Fruit fly (Drosophila melanogaster) whole organism, embryonic: ENCODE measurements around the gene EloB.

ENCODE experiments used
- ATbp ChIP-seq: fragments of 200-800 bp; sonication (Bioruptor generic); optimal IDR thresholded peaks from 2 replicates; lab custom pipeline; 2017; ENCODE audit warnings: missing biosample characterization, mild to moderate bottlenecking, missing genetic modification characterization, missing genetic modification reagents
- Atf3 ChIP-seq: fragments of 200-800 bp; sonication (Bioruptor generic); optimal IDR thresholded peaks from 3 replicates; lab custom pipeline; 2016; ENCODE audit warnings: missing biosample characterization, missing genetic modification characterization
- Awh ChIP-seq: fragments of 200-800 bp; sonication (Bioruptor generic); IDR thresholded peaks from 2 replicates; pipeline ENCODE4, ENCODE4 v1.3.6; 2022; ENCODE audit warnings: missing biosample characterization, missing genetic modification characterization
- CG10209 ChIP-seq: fragments of 200-800 bp; sonication (Bioruptor generic); optimal IDR thresholded peaks from 3 replicates; lab custom pipeline; 2017; ENCODE audit warnings: missing biosample characterization, mild to moderate bottlenecking, missing genetic modification characterization, missing genetic modification reagents
- CG10462 ChIP-seq: fragments of 200-800 bp; sonication (Bioruptor generic); optimal IDR thresholded peaks from 2 replicates; lab custom pipeline; 2016; ENCODE audit warnings: missing biosample characterization, missing genetic modification characterization
- CG11085 ChIP-seq: fragments of 200-800 bp; sonication (Bioruptor generic); IDR thresholded peaks from 2 replicates; pipeline ENCODE4 v1.3.6; 2022; ENCODE audit warnings: missing biosample characterization, missing genetic modification characterization
- CG12391 ChIP-seq: fragments of 200-800 bp; sonication (Bioruptor generic); optimal IDR thresholded peaks from 3 replicates; lab custom pipeline; 2018; ENCODE audit warnings: missing biosample characterization, mild to moderate bottlenecking, missing genetic modification characterization, moderate library complexity
- CG13287 ChIP-seq: fragments of 200-800 bp; sonication (Bioruptor generic); IDR thresholded peaks from 2 replicates; pipeline ENCODE4 v1.3.6; 2022; ENCODE audit warnings: missing biosample characterization, missing genetic modification characterization; ENCODE audit not compliant: partially characterized antibody
- CG1602 ChIP-seq: fragments of 200-800 bp; sonication (Bioruptor generic); optimal IDR thresholded peaks from 3 replicates; lab custom pipeline; 2016; ENCODE audit warnings: missing biosample characterization, missing genetic modification characterization
- CG2120 ChIP-seq: fragments of 200-800 bp; sonication (Bioruptor generic); optimal IDR thresholded peaks from 3 replicates; lab custom pipeline; 2016; ENCODE audit warnings: missing biosample characterization, missing genetic modification characterization
- CG2712 ChIP-seq: fragments of 200-800 bp; optimal IDR thresholded peaks from 3 replicates; lab custom pipeline; 2019; ENCODE audit warnings: missing biosample characterization, mild to moderate bottlenecking, missing genetic modification characterization, moderate library complexity
- CG2875 ChIP-seq: fragments of 200-800 bp; sonication (Bioruptor generic); optimal IDR thresholded peaks from 2 replicates; lab custom pipeline; 2017; ENCODE audit warnings: missing biosample characterization, mild to moderate bottlenecking, missing genetic modification characterization, missing genetic modification reagents
- CG3407 ChIP-seq: fragments of 200-800 bp; sonication (Bioruptor generic); optimal IDR thresholded peaks from 2 replicates; lab custom pipeline; 2018; ENCODE audit warnings: missing biosample characterization, mild to moderate bottlenecking, missing genetic modification characterization
- CG4282 ChIP-seq: fragments of 200-800 bp; sonication (Bioruptor generic); optimal IDR thresholded peaks from 2 replicates; lab custom pipeline; 2016; ENCODE audit warnings: missing biosample characterization, missing genetic modification characterization
- CG8944 ChIP-seq: fragments of 200-800 bp; sonication (Bioruptor generic); optimal IDR thresholded peaks from 3 replicates; lab custom pipeline; 2016; ENCODE audit warnings: missing biosample characterization, missing genetic modification characterization
- CG9609 ChIP-seq: fragments of 200-800 bp; sonication (Bioruptor generic); optimal IDR thresholded peaks from 3 replicates; lab custom pipeline; 2016; ENCODE audit warnings: missing biosample characterization, missing genetic modification characterization
- Chrac-16 ChIP-seq: fragments of 200-800 bp; sonication (Bioruptor generic); optimal IDR thresholded peaks from 3 replicates; lab custom pipeline; 2016; ENCODE audit warnings: missing biosample characterization, missing genetic modification characterization
- Dip3 ChIP-seq: fragments of 200-800 bp; sonication (Bioruptor generic); optimal IDR thresholded peaks from 3 replicates; lab custom pipeline; 2016; ENCODE audit warnings: missing biosample characterization, missing genetic modification characterization
- MTF-1 ChIP-seq: fragments of 200-800 bp; sonication (Bioruptor generic); optimal IDR thresholded peaks from 2 replicates; lab custom pipeline; 2018; ENCODE audit warnings: missing biosample characterization, mild to moderate bottlenecking, missing genetic modification characterization, borderline replicate concordance
- Nf-YC ChIP-seq: fragments of 200-800 bp; optimal IDR thresholded peaks from 3 replicates; lab custom pipeline; 2019; ENCODE audit warnings: missing biosample characterization, mild to moderate bottlenecking, missing genetic modification characterization, moderate library complexity
- Six4 ChIP-seq: fragments of 200-800 bp; sonication (Bioruptor generic); optimal IDR thresholded peaks from 2 replicates; lab custom pipeline; 2016; ENCODE audit warnings: missing biosample characterization, missing genetic modification characterization
- Vsx1 ChIP-seq: fragments of 200-800 bp; sonication (Bioruptor generic); optimal IDR thresholded peaks from 2 replicates; lab custom pipeline; 2017; ENCODE audit warnings: missing biosample characterization, mild to moderate bottlenecking, missing genetic modification characterization, missing genetic modification reagents
- Xrp1 ChIP-seq: fragments of 200-800 bp; sonication (Bioruptor generic); IDR thresholded peaks from 2 replicates; pipeline ENCODE4 v1.3.6; 2022; ENCODE audit warnings: missing biosample characterization, missing genetic modification characterization
- ato ChIP-seq: fragments of 200-800 bp; sonication (Bioruptor generic); IDR thresholded peaks from 2 replicates; pipeline ENCODE4 v1.3.6; 2022; ENCODE audit warnings: missing biosample characterization, missing genetic modification characterization; ENCODE audit not compliant: partially characterized antibody
- danr ChIP-seq: fragments of 200-800 bp; sonication (Bioruptor generic); IDR thresholded peaks from 2 replicates; pipeline ENCODE4 v1.3.6; 2022; ENCODE audit warnings: missing biosample characterization, missing genetic modification characterization
- dmrt99B ChIP-seq: fragments of 200-800 bp; sonication (Bioruptor generic); optimal IDR thresholded peaks from 2 replicates; lab custom pipeline; 2018; ENCODE audit warnings: missing biosample characterization, mild to moderate bottlenecking, missing genetic modification characterization, moderate library complexity
- eyg ChIP-seq: fragments of 200-800 bp; sonication (Bioruptor generic); optimal IDR thresholded peaks from 3 replicates; lab custom pipeline; 2016; ENCODE audit warnings: missing biosample characterization, missing genetic modification characterization
- fu2 ChIP-seq: fragments of 200-800 bp; sonication (Bioruptor generic); optimal IDR thresholded peaks from 2 replicates; lab custom pipeline; 2016; ENCODE audit warnings: missing biosample characterization, missing genetic modification characterization
- insv ChIP-seq, 2 experiments: fragments of 200-800 bp; sonication (Bioruptor generic); optimal IDR thresholded peaks; 3 replicates each; lab custom pipeline; 2016 to 2018; ENCODE audit warnings: missing biosample characterization in 2 of 2, missing genetic modification characterization in 2 of 2
- lov ChIP-seq, 2 experiments: fragments of 200-800 bp in 1 of 2; fragments of >200 bp in 1 of 2; sonication (Bioruptor generic) in 1 of 2; IDR thresholded peaks in 1 of 2; optimal IDR thresholded peaks in 1 of 2; 2 replicates in 1 of 2; 3 replicates in 1 of 2; pipeline versions ENCODE4 v1.3.6 to Lab custom; 2017 to 2022; ENCODE audit warnings: missing biosample characterization in 1 of 2, missing genetic modification characterization in 1 of 2
- nerfin-1 ChIP-seq: fragments of 200-800 bp; sonication (Bioruptor generic); optimal IDR thresholded peaks from 3 replicates; lab custom pipeline; 2019; ENCODE audit warnings: missing biosample characterization, mild to moderate bottlenecking, missing genetic modification characterization, moderate library complexity
- nerfin-2 ChIP-seq: fragments of 200-800 bp; sonication (Bioruptor generic); IDR thresholded peaks from 2 replicates; pipeline ENCODE4 v1.3.6; 2022; ENCODE audit warnings: missing biosample characterization, missing genetic modification characterization; ENCODE audit not compliant: partially characterized antibody
- p53 ChIP-seq: fragments of 200-800 bp; sonication (Bioruptor generic); optimal IDR thresholded peaks from 2 replicates; lab custom pipeline; 2016; ENCODE audit warnings: missing biosample characterization, missing genetic modification characterization
- prd ChIP-seq, 3 experiments: fragments of >200 bp in 2 of 3; fragments of 200-800 bp in 1 of 3; sonication (Bioruptor generic) in 1 of 3; optimal IDR thresholded peaks in 2 of 3; IDR thresholded peaks in 1 of 3; 2 replicates in 2 of 3; 3 replicates in 1 of 3; pipeline versions ENCODE4 v1.3.6 to Lab custom; 2017 to 2022; ENCODE audit warnings: missing biosample characterization in 1 of 3, missing genetic modification characterization in 1 of 3
- pzg ChIP-seq: fragments of 200-800 bp; sonication (Bioruptor generic); optimal IDR thresholded peaks from 3 replicates; lab custom pipeline; 2018; ENCODE audit warnings: missing biosample characterization, mild to moderate bottlenecking, missing genetic modification characterization, moderate library complexity
- ranshi ChIP-seq: fragments of 200-800 bp; sonication (Bioruptor generic); IDR thresholded peaks from 2 replicates; pipeline ENCODE4 v1.3.6; 2022; ENCODE audit warnings: missing biosample characterization, missing genetic modification characterization
- repo ChIP-seq: fragments of 200-800 bp; sonication (Bioruptor generic); optimal IDR thresholded peaks from 2 replicates; lab custom pipeline; 2016; ENCODE audit warnings: missing biosample characterization, missing genetic modification characterization
- sqz ChIP-seq: fragments of 200-800 bp; sonication (Bioruptor generic); optimal IDR thresholded peaks from 3 replicates; lab custom pipeline; 2018; ENCODE audit warnings: missing biosample characterization, mild to moderate bottlenecking, missing genetic modification characterization
- stwl ChIP-seq: fragments of 200-800 bp; sonication (Bioruptor generic); optimal IDR thresholded peaks from 3 replicates; lab custom pipeline; 2018; ENCODE audit warnings: missing biosample characterization, mild to moderate bottlenecking, missing genetic modification characterization, moderate library complexity
- tgo ChIP-seq: fragments of 200-800 bp; sonication (Bioruptor generic); IDR thresholded peaks from 3 replicates; pipeline ENCODE4 v1.3.6; 2022; ENCODE audit warnings: missing biosample characterization, missing genetic modification characterization
- tin ChIP-seq: fragments of 200-800 bp; sonication (Bioruptor generic); optimal IDR thresholded peaks from 3 replicates; lab custom pipeline; 2016; ENCODE audit warnings: missing biosample characterization, missing genetic modification characterization
- tio ChIP-seq: fragments of 200-800 bp; sonication (Bioruptor generic); optimal IDR thresholded peaks from 2 replicates; lab custom pipeline; 2017; ENCODE audit warnings: missing biosample characterization, missing genetic modification characterization, inconsistent platforms
- vfl ChIP-seq: fragments of 200-800 bp; sonication (Bioruptor generic); optimal IDR thresholded peaks from 2 replicates; lab custom pipeline; 2016; ENCODE audit warnings: missing biosample characterization, missing genetic modification characterization
- yki ChIP-seq: fragments of >200 bp; optimal IDR thresholded peaks from 3 replicates; lab custom pipeline; 2018
- z ChIP-seq: fragments of 200-800 bp; sonication (Bioruptor generic); IDR thresholded peaks from 3 replicates; pipeline ENCODE4 v1.3.6; 2022; ENCODE audit warnings: missing biosample characterization, missing genetic modification characterization
- zen ChIP-seq: fragments of 200-800 bp; sonication (Bioruptor generic); optimal IDR thresholded peaks from 3 replicates; lab custom pipeline; 2018; ENCODE audit warnings: missing biosample characterization, mild to moderate bottlenecking, missing genetic modification characterization, moderate library complexity
- zf30C ChIP-seq: fragments of 200-800 bp; sonication (Bioruptor generic); optimal IDR thresholded peaks from 3 replicates; lab custom pipeline; 2018; ENCODE audit warnings: missing biosample characterization, mild to moderate bottlenecking, missing genetic modification characterization

The EloB gene

DNA sequence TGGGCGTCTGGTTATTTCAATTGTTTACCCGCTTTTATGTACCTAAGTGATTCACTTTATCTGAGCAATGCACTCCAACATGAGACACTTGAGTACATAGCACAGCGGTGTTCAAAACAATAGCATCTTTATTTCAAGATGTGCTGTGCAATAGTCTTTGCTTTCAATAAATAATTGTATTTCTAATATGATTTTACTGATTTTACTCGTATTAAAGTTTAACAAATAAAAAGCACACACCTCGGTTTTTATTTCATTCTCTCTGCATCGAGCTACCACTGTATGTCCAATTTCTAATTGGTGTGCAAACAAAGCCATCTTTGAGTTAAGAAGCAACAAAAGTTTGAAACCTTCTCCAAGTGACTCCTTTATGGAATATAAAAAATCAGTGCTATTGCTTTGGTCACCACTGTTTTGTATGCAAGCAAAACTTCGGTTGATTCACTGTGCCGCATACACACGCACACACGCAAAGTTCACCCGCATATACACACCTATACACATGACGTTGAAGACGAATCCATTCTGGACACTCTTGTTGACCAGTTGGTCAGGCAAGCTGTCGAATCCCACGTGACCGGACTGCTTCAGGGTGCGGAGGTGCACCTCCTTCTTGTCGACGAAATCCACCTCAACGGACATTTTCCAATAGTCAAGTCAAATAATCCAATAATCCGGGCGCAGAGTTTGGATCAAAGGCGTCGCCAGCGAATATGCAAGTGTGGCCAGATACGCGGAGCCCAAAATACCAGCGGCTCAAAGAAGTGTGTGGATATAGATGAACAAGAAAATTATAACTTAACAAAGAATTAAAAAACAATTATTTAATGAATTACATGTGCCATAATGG is 8.2 kb upstream of the EloB start, which contains the start of gene Septin2 (continued):
- TF ChIP-seq CG2712 (tag; lab: Kevin White, UChicago) (peak; percentile 84), nerfin-1 (tag; lab: Kevin White, UChicago) (peak; percentile 77), CG10209 (GFP tag; lab: Kevin White, UChicago) (peak; percentile 83), insv (GFP tag; optimal IDR thresholded peaks at IDR 0.05; lab: Kevin White, UChicago) (peak in 1 of 2 experiments; percentile 21), dmrt99B (tag; lab: Kevin White, UChicago) (peak; percentile 91), tgo (GFP tag; lab: Robert Waterston, UW) (peak; percentile 63; the same call in 2 of the 3 replicates), sqz (GFP tag; lab: Kevin White, UChicago) (no peak), ATbp (GFP tag; lab: Kevin White, UChicago) (peak; percentile 86), p53 (GFP tag; lab: Kevin White, UChicago) (no peak), repo (GFP tag; lab: Kevin White, UChicago) (peak; percentile 54), yki (lab: Kevin White, UChicago) (no peak), CG4282 (GFP tag; lab: Kevin White, UChicago) (no peak), Nf-YC (tag; lab: Kevin White, UChicago) (peak; percentile 35), CG11085 (GFP tag; lab: Robert Waterston, UW) (no peak), Dip3 (GFP tag; lab: Kevin White, UChicago) (peak; percentile 14), prd (optimal IDR thresholded peaks at IDR 0.05; lab: Kevin White, UChicago) (no peak), prd (GFP tag; IDR thresholded peaks at IDR 0.05; lab: Robert Waterston, UW) (peak; percentile 72), tio (GFP tag; lab: Kevin White, UChicago) (peak; percentile 88), ranshi (GFP tag; lab: Robert Waterston, UW) (peak; percentile 47; the same call in 1 of the 2 replicates), stwl (tag; lab: Kevin White, UChicago) (no peak), Chrac-16 (GFP tag; lab: Kevin White, UChicago) (peak; percentile 71), lov (optimal IDR thresholded peaks at IDR 0.05; lab: Kevin White, UChicago) (no peak), lov (GFP tag; IDR thresholded peaks at IDR 0.05; lab: Robert Waterston, UW) (0 out of 3 replicates have a peak, but pooled peaks have one; percentile 21), CG12391 (tag; lab: Kevin White, UChicago) (peak; percentile 76), CG10462 (peak; percentile 78), zen (tag; lab: Kevin White, UChicago) (peak; percentile 2), fu2 (GFP tag; lab: Kevin White, UChicago) (peak; percentile 6), Awh (GFP tag; lab: Robert Waterston, UW) (peak; percentile 51; the same call in 1 of the 2 replicates), vfl (no peak), CG2875 (GFP tag; lab: Kevin White, UChicago) (peak; percentile 79), CG9609 (GFP tag; lab: Kevin White, UChicago) (peak; percentile 27), MTF-1 (GFP tag; lab: Kevin White, UChicago) (peak; percentile 65), CG1602 (peak; percentile 73), Xrp1 (GFP tag; lab: Robert Waterston, UW) (peak; percentile 75), Six4 (GFP tag; lab: Kevin White, UChicago) (peak; percentile 81), CG2120 (GFP tag; lab: Kevin White, UChicago) (peak; percentile 52), ato (GFP tag; lab: Robert Waterston, UW) (no peak), eyg (no peak), tin (GFP tag; lab: Kevin White, UChicago) (peak; percentile 82), CG3407 (GFP tag; lab: Kevin White, UChicago) (peak; percentile 81), CG8944 (no peak), z (GFP tag; lab: Robert Waterston, UW) (no peak), zf30C (GFP tag; lab: Kevin White, UChicago) (no peak), danr (GFP tag; lab: Robert Waterston, UW) (peak; percentile 44; the same call in 1 of the 2 replicates), Vsx1 (no peak), CG13287 (GFP tag; lab: Robert Waterston, UW) (peak; percentile 36; the same call in 1 of the 2 replicates), pzg (GFP tag; lab: Kevin White, UChicago) (peak; percentile 44), Atf3 (peak; percentile 53), nerfin-2 (GFP tag; lab: Robert Waterston, UW) (no peak)
